Worm (Caenorhabditis elegans) whole organism, young adult: Measurements from ENCODE around the gene aipl-1.

Source experiments
- F10E7.11 ChIP-seq: sonication (generic microtip); optimal IDR thresholded peaks from 2 replicates; lab custom pipeline; 2017; ENCODE audit warnings: mild to moderate bottlenecking, missing genetic modification characterization, moderate library complexity, missing compliant biosample characterization
- F55B11.4 ChIP-seq: sonication (generic microtip); optimal IDR thresholded peaks from 2 replicates; lab custom pipeline; 2016; ENCODE audit warnings: missing compliant biosample characterization, missing genetic modification characterization, borderline replicate concordance; ENCODE audit not compliant: insufficient read depth
- K11D2.4 ChIP-seq: fragments of 200-800 bp; sonication (Bioruptor generic); IDR thresholded peaks from 2 replicates; pipeline ENCODE4 v1.3.6; 2022; ENCODE audit warnings: missing genetic modification reagents, missing genetic modification characterization, missing compliant biosample characterization
- athp-1 ChIP-seq: sonication (generic microtip); optimal IDR thresholded peaks from 2 replicates; lab custom pipeline; 2017; ENCODE audit warnings: mild to moderate bottlenecking, missing genetic modification characterization, missing compliant biosample characterization
- attf-3 ChIP-seq: fragments of 200-800 bp; sonication (Bioruptor generic); conservative IDR thresholded peaks from 2 replicates; pipeline ENCODE4 v1.3.6; 2022; ENCODE audit warnings: missing genetic modification reagents, missing genetic modification characterization, missing compliant biosample characterization
- attf-5 ChIP-seq: fragments of 200-800 bp; sonication (Bioruptor generic); optimal IDR thresholded peaks from 2 replicates; lab custom pipeline; 2018; ENCODE audit warnings: mild to moderate bottlenecking, missing genetic modification characterization, missing compliant biosample characterization
- bed-1 ChIP-seq: fragments of 200-800 bp; sonication (Bioruptor generic); IDR thresholded peaks from 2 replicates; pipeline ENCODE4 v1.3.6; 2022; ENCODE audit warnings: missing genetic modification reagents, missing genetic modification characterization, missing compliant biosample characterization
- bed-2 ChIP-seq: fragments of 200-800 bp; sonication (Bioruptor generic); IDR thresholded peaks from 2 replicates; pipeline ENCODE4 v1.3.6; 2022; ENCODE audit warnings: missing genetic modification reagents, missing genetic modification characterization, missing compliant biosample characterization
- cebp-1 ChIP-seq, 2 experiments: fragments of 200-800 bp in 1 of 2; sonication (Bioruptor generic) in 1 of 2; sonication (generic microtip) in 1 of 2; IDR thresholded peaks in 1 of 2; optimal IDR thresholded peaks in 1 of 2; 2 replicates each; pipeline versions ENCODE4 v1.3.6 to Lab custom; 2017 to 2022; ENCODE audit warnings: missing compliant biosample characterization in 2 of 2, missing genetic modification characterization in 2 of 2, mild to moderate bottlenecking in 1 of 2, missing genetic modification reagents in 1 of 2, moderate library complexity in 1 of 2
- ceh-100 ChIP-seq: fragments of 200-800 bp; sonication (Bioruptor generic); IDR thresholded peaks from 2 replicates; pipeline ENCODE4 v1.3.6; 2022; ENCODE audit warnings: missing genetic modification reagents, missing genetic modification characterization, missing compliant biosample characterization
- ceh-27 ChIP-seq: fragments of 200-800 bp; sonication (Bioruptor generic); optimal IDR thresholded peaks from 2 replicates; lab custom pipeline; 2018; ENCODE audit warnings: mild to moderate bottlenecking, missing genetic modification characterization, moderate library complexity, missing compliant biosample characterization
- ceh-58 ChIP-seq: fragments of 200-800 bp; sonication (Bioruptor generic); IDR thresholded peaks from 2 replicates; pipeline ENCODE4 v1.3.6; 2022; ENCODE audit warnings: missing genetic modification characterization, missing compliant biosample characterization
- dox-1 ChIP-seq: fragments of 200-800 bp; sonication (Bioruptor generic); IDR thresholded peaks from 2 replicates; pipeline ENCODE4 v1.3.6; 2022; ENCODE audit warnings: missing genetic modification reagents, missing genetic modification characterization, missing compliant biosample characterization
- dpl-1 ChIP-seq: fragments of 150-350 bp; optimal IDR thresholded peaks from 2 replicates; lab custom pipeline; 2014; ENCODE audit warnings: missing biosample characterization, missing genetic modification reagents, missing genetic modification characterization
- hmg-1.2 ChIP-seq: fragments of 200-800 bp; sonication (Bioruptor generic); IDR thresholded peaks from 2 replicates; pipeline ENCODE4 v1.3.6; 2022; ENCODE audit warnings: missing genetic modification reagents, missing genetic modification characterization, missing compliant biosample characterization
- hsf-1 ChIP-seq: fragments of 200-800 bp; sonication (Bioruptor generic); IDR thresholded peaks from 2 replicates; pipeline ENCODE4 v1.3.6; 2022; ENCODE audit warnings: missing genetic modification reagents, missing genetic modification characterization, missing compliant biosample characterization
- lin-26 ChIP-seq: fragments of 200-800 bp; sonication (Bioruptor generic); IDR thresholded peaks from 2 replicates; pipeline ENCODE4 v1.3.6; 2022; ENCODE audit warnings: missing genetic modification reagents, missing genetic modification characterization, missing compliant biosample characterization
- lin-54 ChIP-seq: fragments of 200-800 bp; sonication (Bioruptor generic); optimal IDR thresholded peaks from 2 replicates; lab custom pipeline; 2018; ENCODE audit warnings: mild to moderate bottlenecking, missing genetic modification characterization, missing compliant biosample characterization
- mcd-1 ChIP-seq: fragments of 200-800 bp; sonication (Bioruptor generic); IDR thresholded peaks from 2 replicates; pipeline ENCODE4 v1.3.6; 2022; ENCODE audit warnings: missing genetic modification reagents, missing genetic modification characterization, missing compliant biosample characterization
- nfya-2 ChIP-seq: fragments of 200-800 bp; sonication (Bioruptor generic); IDR thresholded peaks from 2 replicates; pipeline ENCODE4 v1.3.6; 2022; ENCODE audit warnings: missing genetic modification reagents, missing genetic modification characterization, missing compliant biosample characterization
- nhr-80 ChIP-seq: sonication (generic microtip); optimal IDR thresholded peaks from 2 replicates; lab custom pipeline; 2016; ENCODE audit warnings: missing genetic modification characterization, missing compliant biosample characterization
- rcor-1 ChIP-seq: fragments of 200-800 bp; sonication (Bioruptor generic); IDR thresholded peaks from 2 replicates; pipeline ENCODE4 v1.3.6; 2022; ENCODE audit warnings: missing genetic modification reagents, missing genetic modification characterization, missing compliant biosample characterization
- rec-8 ChIP-seq, 2 experiments: sonication (generic microtip); optimal IDR thresholded peaks; 2 replicates each; lab custom pipeline; 2016; ENCODE audit warnings: mild to moderate bottlenecking in 2 of 2, missing genetic modification characterization in 2 of 2, missing genetic modification reagents in 2 of 2, missing genotype in 2 of 2, missing biosample characterization in 1 of 2, missing compliant biosample characterization in 1 of 2, moderate library complexity in 1 of 2
- repo-1 ChIP-seq: sonication (generic microtip); optimal IDR thresholded peaks from 2 replicates; lab custom pipeline; 2017; ENCODE audit warnings: mild to moderate bottlenecking, missing genetic modification characterization, missing compliant biosample characterization
- sdz-38 ChIP-seq: sonication (generic microtip); optimal IDR thresholded peaks from 2 replicates; lab custom pipeline; 2016; ENCODE audit warnings: missing genotype, missing genetic modification characterization, missing compliant biosample characterization
- snpc-4 ChIP-seq, 5 experiments: fragments of 150-350 bp in 1 of 5; sonication (generic microtip) in 4 of 5; optimal IDR thresholded peaks; 2 replicates each; lab custom pipeline; 2014 to 2018; ENCODE audit warnings: missing genetic modification characterization in 5 of 5, missing biosample characterization in 3 of 5, antibody characterized with exemption in 2 of 5, mild to moderate bottlenecking in 2 of 5, missing compliant biosample characterization in 2 of 5, missing genotype in 2 of 5, moderate library complexity in 2 of 5, missing genetic modification reagents in 1 of 5
- tbx-9 ChIP-seq: sonication (generic microtip); optimal IDR thresholded peaks from 2 replicates; lab custom pipeline; 2016; ENCODE audit warnings: borderline replicate concordance, missing genetic modification characterization, inconsistent platforms, missing compliant biosample characterization
- tlf-1 ChIP-seq: fragments of 200-800 bp; sonication (Bioruptor generic); optimal IDR thresholded peaks from 2 replicates; lab custom pipeline; 2018; ENCODE audit warnings: mild to moderate bottlenecking, missing genetic modification characterization, missing compliant biosample characterization

Gene aipl-1

DNA sequence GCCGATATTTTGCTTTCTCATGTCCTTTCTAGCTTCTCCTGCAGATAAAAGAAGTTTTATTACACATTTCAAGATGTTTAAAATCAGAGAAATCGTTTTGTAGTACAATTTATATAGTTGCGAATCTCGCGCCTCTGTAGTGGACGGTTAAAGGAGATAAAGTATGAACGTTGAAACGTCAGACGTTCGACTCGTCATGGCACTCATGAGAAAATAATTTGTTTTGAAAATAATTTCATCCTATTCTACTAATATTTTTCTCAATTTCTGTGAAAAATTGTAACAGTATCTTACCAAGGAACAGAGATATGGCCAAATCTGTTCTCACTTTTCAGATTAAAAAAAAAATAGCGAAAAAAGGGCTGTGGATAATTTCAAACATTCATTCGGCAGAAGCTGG, 11.2 kb upstream of the aipl-1 start, which contains the start of gene T09F5.20:
Gene T09F5.20, minus strand, starts transcription at position 101 of the 400 bp plus-strand sequence.
- no peak for TF ChIP-seq rcor-1 (GFP tag; lab: Robert Waterston, UW)
- TF ChIP-seq repo-1, result no peak
- TF ChIP-seq bed-2 (GFP tag; lab: Robert Waterston, UW), result no peak

DNA sequence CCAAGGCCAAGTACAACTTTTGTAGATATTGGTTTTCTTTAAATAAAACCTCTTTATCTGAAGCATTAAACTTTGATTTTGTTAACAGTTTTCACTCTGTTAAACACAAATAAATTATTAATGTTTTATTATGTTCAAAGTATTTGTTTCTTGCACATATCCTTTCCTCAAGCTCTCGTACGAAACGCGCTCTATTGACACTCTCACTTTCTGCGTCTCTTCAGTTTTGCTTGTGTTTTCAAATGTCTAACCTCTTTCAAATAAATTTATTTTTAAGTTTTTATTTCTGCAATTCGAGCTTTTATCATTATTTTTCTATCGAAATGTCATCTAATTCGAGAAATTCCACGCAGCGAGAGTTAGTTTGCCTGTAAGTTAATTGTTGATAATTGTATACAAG, 7.2 kb upstream of the aipl-1 start, which contains the start of gene K08F9.4:
Gene K08F9.4, plus strand, starts transcription at position 222 of the 400 bp plus-strand sequence.
- TF ChIP-seq tlf-1 (GFP tag; lab: Kevin White, UChicago) (no peak), K11D2.4 (GFP tag; lab: Robert Waterston, UW) (no peak), athp-1 (tag; lab: Kevin White, UChicago) (no peak), ceh-27 (GFP tag; lab: Kevin White, UChicago) (no peak), mcd-1 (peak; percentile 86), dpl-1 (no peak), ceh-100 (GFP tag; lab: Robert Waterston, UW) (peak; percentile 88), cebp-1 (GFP tag; IDR thresholded peaks at IDR 0.05; lab: Robert Waterston, UW) (no peak), cebp-1 (tag; optimal IDR thresholded peaks at IDR 0.05; lab: Kevin White, UChicago) (no peak), attf-5 (GFP tag; lab: Kevin White, UChicago) (peak; percentile 1), F10E7.11 (tag; lab: Kevin White, UChicago) (no peak), dox-1 (no peak), bed-1 (no peak), ceh-58 (GFP tag; lab: Robert Waterston, UW) (no peak), lin-54 (peak; percentile 8), hmg-1.2 (peak; percentile 92), rec-8 (tag; optimal IDR thresholded peaks at IDR 0.05; lab: Kevin White, UChicago) (no peak), sdz-38 (tag; lab: Kevin White, UChicago) (no peak), snpc-4 (GFP tag; optimal IDR thresholded peaks at IDR 0.05; lab: Kevin White, UChicago) (no peak), snpc-4 (tag; optimal IDR thresholded peaks at IDR 0.05; lab: Kevin White, UChicago) (peak in 1 of 4 experiments; percentile 7), F55B11.4 (tag; lab: Kevin White, UChicago) (no peak)
- TF ChIP-seq, all 124 proteins: peak for 6

DNA sequence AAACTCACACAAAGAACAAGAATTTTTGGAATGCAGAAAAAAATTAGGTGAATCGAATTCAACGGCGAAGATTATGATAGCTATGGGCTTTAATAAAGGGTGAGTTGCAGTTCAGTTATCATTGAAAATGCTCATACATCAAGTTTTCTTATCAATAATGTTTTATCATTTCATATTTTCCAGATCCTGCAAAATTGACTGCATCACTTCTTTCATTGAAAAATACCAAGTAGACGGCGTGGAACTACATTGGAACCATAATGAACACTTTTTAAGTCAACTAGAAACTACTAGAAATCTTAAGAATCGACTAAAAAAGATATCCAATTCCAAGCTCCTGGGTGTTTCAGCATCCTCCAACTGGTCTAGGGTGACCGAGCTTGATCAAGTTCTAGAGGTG, 6.7 kb upstream of the aipl-1 start, which contains the start of gene K08F9.1:
Gene K08F9.1, minus strand, starts transcription at position 101 of the 400 bp plus-strand sequence.
- TF ChIP-seq tbx-9 (tag; lab: Kevin White, UChicago) (no peak), lin-26 (no peak)
- TF ChIP-seq, all 124 proteins: peak for 0

DNA sequence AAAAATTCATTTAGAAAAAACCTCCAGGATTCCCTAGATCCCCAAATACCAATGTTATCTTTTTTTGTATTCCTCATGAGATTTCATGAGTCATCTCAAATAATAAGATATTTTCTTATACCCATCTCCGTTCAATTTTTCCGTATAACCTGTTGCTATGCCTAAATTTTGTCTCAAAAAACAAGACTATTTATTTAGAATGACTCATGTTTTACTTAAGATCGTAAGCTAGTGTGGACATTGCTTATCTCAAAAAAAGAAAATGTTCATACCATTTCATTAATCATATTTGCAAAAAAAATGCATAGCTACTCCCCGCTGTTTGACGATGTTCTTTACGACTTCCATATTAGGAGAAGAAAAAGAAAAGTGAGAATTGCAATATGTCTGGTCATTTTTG, 3.6 kb upstream of the aipl-1 start, which contains the start of gene K08F9.3:
Gene K08F9.3, plus strand, starts transcription at position 301 of the 400 bp plus-strand sequence.
- TF ChIP-seq nfya-2 (GFP tag; lab: Robert Waterston, UW) (no peak), ceh-100 (GFP tag; lab: Robert Waterston, UW) (no peak)

DNA sequence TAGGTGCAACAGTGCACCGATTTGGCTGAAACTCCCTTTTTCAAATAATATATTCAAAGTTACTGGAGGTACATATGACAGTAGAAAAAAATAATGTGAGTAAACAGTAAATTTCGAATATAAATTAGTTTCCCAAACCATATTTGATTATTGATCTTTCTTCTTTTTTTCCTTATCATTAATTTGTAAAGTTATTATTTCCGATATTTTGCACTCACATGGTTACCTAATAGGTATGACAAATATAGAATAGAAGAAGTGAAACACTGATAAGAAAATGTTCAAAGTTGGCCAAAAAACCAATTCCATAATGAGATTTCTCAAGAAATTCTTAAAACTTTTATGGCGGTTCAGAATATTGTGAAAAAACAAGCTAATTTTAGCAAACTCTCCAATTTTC, 3.2 kb upstream of the aipl-1 start:
- TF ChIP-seq nhr-80, result peak; percentile 3
- no peak for TF ChIP-seq attf-3 (GFP tag; lab: Robert Waterston, UW)

DNA sequence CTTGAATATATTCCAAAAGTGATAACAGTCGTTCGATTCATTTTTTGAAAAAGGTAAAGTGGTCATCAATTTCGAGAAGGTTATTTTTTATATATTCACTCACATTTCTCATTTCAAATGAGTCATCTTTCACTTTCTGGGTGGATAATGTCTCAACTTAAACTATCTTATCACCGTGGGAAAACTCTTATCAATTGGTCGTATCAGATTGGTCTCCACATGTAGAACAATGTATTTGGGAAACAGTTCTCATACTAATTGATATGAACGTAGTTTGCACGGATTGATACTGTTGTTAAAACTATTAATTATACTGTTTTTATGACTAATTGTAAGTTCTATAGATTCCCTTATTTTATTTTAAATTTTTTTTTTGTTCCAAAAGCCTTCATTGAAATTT, 2.8 kb downstream of the aipl-1 start:
- 0 out of 2 replicates have a peak, but pooled peaks have one; percentile 18 for TF ChIP-seq hsf-1
- TF ChIP-seq tbx-9 (tag; lab: Kevin White, UChicago), result no peak
